Worm (Caenorhabditis elegans) whole organism, L2 larva: ENCODE measurements around the gene mcm-5.

Source experiments
- aly-2 ChIP-seq: fragments of 150-350 bp; optimal IDR thresholded peaks from 2 replicates; lab custom pipeline; 2014; ENCODE audit warnings: missing biosample characterization, missing genetic modification characterization
- dmd-4 ChIP-seq: sonication (generic microtip); optimal IDR thresholded peaks from 2 replicates; lab custom pipeline; 2017; ENCODE audit warnings: missing biosample characterization, missing genetic modification characterization
- gmeb-1 ChIP-seq: fragments of 150-350 bp; optimal IDR thresholded peaks from 2 replicates; lab custom pipeline; 2014; ENCODE audit warnings: missing biosample characterization, missing genetic modification characterization
- lin-11 ChIP-seq: fragments of 150-350 bp; sonication (generic microtip); optimal IDR thresholded peaks from 2 replicates; lab custom pipeline; 2014; ENCODE audit warnings: missing biosample characterization, missing genetic modification characterization, inconsistent platforms, mixed read lengths
- lin-13 ChIP-seq: fragments of 150-350 bp; optimal IDR thresholded peaks from 2 replicates; lab custom pipeline; 2014; ENCODE audit warnings: missing biosample characterization, missing genetic modification reagents, missing genetic modification characterization
- nhr-11 ChIP-seq: fragments of 150-350 bp; optimal IDR thresholded peaks from 2 replicates; lab custom pipeline; 2014; ENCODE audit warnings: missing biosample characterization, missing genetic modification characterization
- nhr-237 ChIP-seq: fragments of 150-350 bp; optimal IDR thresholded peaks from 2 replicates; lab custom pipeline; 2014; ENCODE audit warnings: missing biosample characterization, missing genetic modification characterization
- peb-1 ChIP-seq: fragments of 150-350 bp; optimal IDR thresholded peaks from 2 replicates; lab custom pipeline; 2014; ENCODE audit warnings: missing biosample characterization, missing genetic modification characterization
- sem-4 ChIP-seq: fragments of 150-350 bp; optimal IDR thresholded peaks from 2 replicates; lab custom pipeline; 2014; ENCODE audit warnings: missing biosample characterization, missing genetic modification reagents, missing genetic modification characterization
- snpc-4 ChIP-seq: fragments of 150-350 bp; optimal IDR thresholded peaks from 2 replicates; lab custom pipeline; 2014; ENCODE audit warnings: missing biosample characterization, missing genetic modification characterization
- unc-55 ChIP-seq: fragments of 150-350 bp; sonication (generic microtip); optimal IDR thresholded peaks from 3 replicates; lab custom pipeline; 2014; ENCODE audit warnings: missing biosample characterization, missing genetic modification reagents, missing genetic modification characterization
- zag-1 ChIP-seq: fragments of 150-350 bp; optimal IDR thresholded peaks from 2 replicates; lab custom pipeline; 2014; ENCODE audit warnings: missing biosample characterization, missing genetic modification characterization
- ztf-1 ChIP-seq: fragments of 200-800 bp; sonication (Bioruptor generic); conservative IDR thresholded peaks from 2 replicates; pipeline ENCODE4 v1.3.6; 2022; ENCODE audit warnings: missing genetic modification characterization, missing compliant biosample characterization

DNA sequence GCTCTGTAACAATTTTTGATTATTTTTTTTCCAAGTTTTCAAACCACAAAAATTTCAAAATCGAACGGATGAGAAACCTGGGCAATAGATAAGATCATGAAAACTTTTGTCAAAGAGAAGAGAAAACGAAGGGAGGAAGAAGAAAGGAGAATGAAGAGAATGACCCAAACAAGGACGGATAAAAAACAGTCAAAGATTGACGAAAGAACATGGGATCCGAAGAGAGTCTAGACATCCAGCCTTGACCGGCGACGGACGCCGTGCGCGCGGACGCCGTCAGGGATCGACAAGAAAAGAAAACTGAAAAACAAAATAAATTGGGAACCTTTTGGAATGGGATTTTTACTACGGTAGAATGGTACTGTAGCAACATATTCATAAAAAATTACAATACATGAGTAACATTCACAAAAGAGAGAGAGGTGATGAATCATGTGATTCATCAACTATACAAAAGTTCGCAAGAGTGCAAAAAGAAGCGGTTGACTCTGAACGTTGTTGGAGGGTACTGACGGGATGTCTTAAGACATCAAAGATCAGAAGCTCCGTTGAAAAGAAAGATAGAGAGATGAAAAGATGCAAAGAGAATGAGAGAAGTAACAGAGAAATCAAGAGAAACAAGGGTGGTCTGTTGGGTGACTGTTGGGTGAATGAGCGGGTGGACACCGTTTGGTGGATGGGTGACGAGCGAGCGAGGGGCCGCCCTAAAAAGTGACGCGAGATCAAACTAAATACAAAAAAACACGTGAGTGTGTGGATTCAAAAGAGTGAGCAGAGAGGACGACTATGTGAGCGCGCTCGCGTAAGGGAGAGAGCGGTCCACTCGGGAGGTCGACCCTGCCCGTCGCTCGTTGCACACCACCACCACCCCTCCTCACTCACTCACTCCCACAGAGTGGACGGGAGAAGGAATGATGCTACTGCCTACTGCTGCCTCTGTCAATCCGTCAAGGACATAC, 10.6 kb downstream of the mcm-5 start, which contains the start of gene sup-26:
- TF ChIP-seq peb-1 = no peak
- TF ChIP-seq lin-11 (tag; lab: Kevin White, UChicago) = no peak
- no peak for TF ChIP-seq snpc-4 (tag; lab: Kevin White, UChicago)
- no peak for TF ChIP-seq aly-2 (tag; lab: Kevin White, UChicago)
- no peak for TF ChIP-seq zag-1 (tag; lab: Kevin White, UChicago)
- TF ChIP-seq gmeb-1 (tag; lab: Kevin White, UChicago) = no peak
- TF ChIP-seq dmd-4 (tag; lab: Kevin White, UChicago) = no peak
- no peak for TF ChIP-seq nhr-237
- TF ChIP-seq unc-55 = no peak
- TF ChIP-seq lin-13 (GFP tag; lab: Kevin White, UChicago) = peak; percentile 41
- no peak for TF ChIP-seq ztf-1 (GFP tag; lab: Robert Waterston, UW)
- no peak for TF ChIP-seq nhr-11 (tag; lab: Kevin White, UChicago)
- no peak for TF ChIP-seq sem-4 (tag; lab: Kevin White, UChicago)
